In genomic region chrIV:16293889-16294288, ce11 we compare ENCODE assay signal across 4 worm cellular contexts.
A peak's percentile ranks its signal among the peaks of the same experiment; 100 is the strongest.
TF ChIP-seq lines count a peak whose summit lies in the region.

No protein-coding gene starts in this region.

TF ChIP-seq in whole organism, L1 larva, 84 proteins besides CTCF, POLR2A, EP300 and RAD21:
- TF ChIP-seq nhr-28 (tag; optimal IDR thresholded peaks at IDR 0.05; lab: Kevin White, UChicago) (no peak), unc-86 (tag; optimal IDR thresholded peaks at IDR 0.05; lab: Kevin White, UChicago) (no peak), mab-9 (GFP tag; IDR thresholded peaks at IDR 0.05; lab: Robert Waterston, UW) (no peak), fos-1 (tag; optimal IDR thresholded peaks at IDR 0.05; lab: Kevin White, UChicago) (no peak), fkh-10 (GFP tag; optimal IDR thresholded peaks at IDR 0.05; lab: Kevin White, UChicago) (no peak), xbp-1 (tag; optimal IDR thresholded peaks at IDR 0.05; lab: Kevin White, UChicago) (no peak), fkh-4 (tag; optimal IDR thresholded peaks at IDR 0.05; lab: Kevin White, UChicago; ENCODE audit: borderline replicate concordance) (no peak), egl-27 (tag; optimal IDR thresholded peaks at IDR 0.05; lab: Kevin White, UChicago) (no peak), efl-3 (GFP tag; optimal IDR thresholded peaks at IDR 0.05; lab: Kevin White, UChicago) (no peak), rnt-1 (tag; optimal IDR thresholded peaks at IDR 0.05; lab: Kevin White, UChicago) (no peak), C34B4.2 (tag; optimal IDR thresholded peaks at IDR 0.05; lab: Kevin White, UChicago) (no peak), jun-1 (tag; optimal IDR thresholded peaks at IDR 0.05; lab: Kevin White, UChicago) (no peak), elt-2 (tag; optimal IDR thresholded peaks at IDR 0.05; lab: Kevin White, UChicago) (peak; percentile 34), efl-1 (optimal IDR thresholded peaks at IDR 0.05; lab: Kevin White, UChicago) (no peak), efl-1 (GFP tag; optimal IDR thresholded peaks at IDR 0.05 in 1 of 2; lab: Kevin White, UChicago) (peak in 1 of 2 experiments; percentile 18), blmp-1 (tag; optimal IDR thresholded peaks at IDR 0.05; lab: Kevin White, UChicago) (no peak), alr-1 (tag; optimal IDR thresholded peaks at IDR 0.05; lab: Kevin White, UChicago; ENCODE audit: borderline replicate concordance) (no peak), hpl-2 (GFP tag; optimal IDR thresholded peaks at IDR 0.05; lab: Kevin White, UChicago) (no peak)

TF ChIP-seq in whole organism, L3 larva, 47 proteins besides CTCF, POLR2A, EP300 and RAD21:
- no peak for TF ChIP-seq ceh-82 (tag; optimal IDR thresholded peaks at IDR 0.05; lab: Kevin White, UChicago)
- TF ChIP-seq elt-2 (tag; optimal IDR thresholded peaks at IDR 0.05; lab: Kevin White, UChicago), result peak; percentile 68

TF ChIP-seq in whole organism, L4 larva, 104 proteins besides CTCF, POLR2A, EP300 and RAD21:
- TF ChIP-seq lim-7 (GFP tag; IDR thresholded peaks at IDR 0.05; lab: Robert Waterston, UW) (no peak), skn-1 (tag; optimal IDR thresholded peaks at IDR 0.05; lab: Kevin White, UChicago) (no peak), pqm-1 (tag; optimal IDR thresholded peaks at IDR 0.05; lab: Kevin White, UChicago) (peak; percentile 68), daf-16 (GFP tag; optimal IDR thresholded peaks at IDR 0.05; lab: Kevin White, UChicago) (no peak), daf-16 (tag; optimal IDR thresholded peaks at IDR 0.05; lab: Kevin White, UChicago) (peak; percentile 69), attf-4 (tag; optimal IDR thresholded peaks at IDR 0.05; lab: Kevin White, UChicago) (no peak), ceh-44 (GFP tag; IDR thresholded peaks at IDR 0.05; lab: Robert Waterston, UW) (no peak), cey-2 (tag; optimal IDR thresholded peaks at IDR 0.05; lab: Kevin White, UChicago; ENCODE audit: borderline replicate concordance, insufficient read depth) (no peak)
TF ChIP-seq in whole organism, L4 larva: peak in this region for 2.

TF ChIP-seq in whole organism, late embryonic, 69 proteins besides CTCF, POLR2A, EP300 and RAD21:
- TF ChIP-seq elt-2 (tag; optimal IDR thresholded peaks at IDR 0.05; lab: Kevin White, UChicago) (peak; percentile 37), odd-2 (tag; optimal IDR thresholded peaks at IDR 0.05; lab: Kevin White, UChicago) (no peak)

Comparison
In these comparisons a context has a peak if more than half of its experiments do, and no peak if none do; other contexts are left out.
1. Of the 29 proteins assayed by ChIP-seq in both whole organism, L4 larva and whole organism, L1 larva: peak only in whole organism, L4 larva: pqm-1; only in whole organism, L1 larva: none; in both: none; in neither: 28.